Worm (Caenorhabditis elegans) whole organism, L2 larva: Measurements from ENCODE around the gene hat-1.

Experiments
- C34F6.9 ChIP-seq: fragments of 150-350 bp; optimal IDR thresholded peaks from 2 replicates; lab custom pipeline; 2014; ENCODE audit warnings: missing biosample characterization, missing genetic modification characterization
- lin-13 ChIP-seq: fragments of 150-350 bp; optimal IDR thresholded peaks from 2 replicates; lab custom pipeline; 2014; ENCODE audit warnings: missing biosample characterization, missing genetic modification reagents, missing genetic modification characterization
- mab-5 ChIP-seq: fragments of 150-350 bp; optimal IDR thresholded peaks from 2 replicates; lab custom pipeline; 2014; ENCODE audit warnings: missing biosample characterization, missing genetic modification characterization
- sem-4 ChIP-seq: fragments of 150-350 bp; optimal IDR thresholded peaks from 2 replicates; lab custom pipeline; 2014; ENCODE audit warnings: missing biosample characterization, missing genetic modification reagents, missing genetic modification characterization
- skn-1 ChIP-seq: sonication (generic microtip); optimal IDR thresholded peaks from 2 replicates; lab custom pipeline; 2017; ENCODE audit warnings: missing biosample characterization, missing genetic modification characterization
- unc-62 ChIP-seq: fragments of 150-350 bp; optimal IDR thresholded peaks from 2 replicates; lab custom pipeline; 2014; ENCODE audit warnings: missing biosample characterization, missing genetic modification reagents, missing genetic modification characterization

ce11 chrIII:10383804-10384203 is 23.2 kb downstream of the hat-1 start:
- TF ChIP-seq lin-13 (GFP tag; lab: Kevin White, UChicago) (no peak), mab-5 (tag; lab: Kevin White, UChicago) (no peak), sem-4 (tag; lab: Kevin White, UChicago) (no peak), unc-62 (GFP tag; lab: Kevin White, UChicago) (no peak), C34F6.9 (tag; lab: Kevin White, UChicago) (no peak), skn-1 (tag; lab: Kevin White, UChicago) (no peak)
